Fruit fly (Drosophila melanogaster) whole organism, wandering third instar larva: ENCODE data around the gene Dhrs4.

Experiments
- CrebA ChIP-seq: fragments of 200-800 bp; sonication (Bioruptor generic); optimal IDR thresholded peaks from 2 replicates; lab custom pipeline; 2016; ENCODE audit warnings: missing biosample characterization, mild to moderate bottlenecking, missing genetic modification characterization, borderline replicate concordance
- Hr78 ChIP-seq: fragments of >200 bp; optimal IDR thresholded peaks from 2 replicates; lab custom pipeline; 2017; ENCODE audit warnings: missing biosample characterization, missing genetic modification characterization
- Jra ChIP-seq: sonication (Bioruptor generic); optimal IDR thresholded peaks from 2 replicates; lab custom pipeline; 2016; ENCODE audit warnings: missing biosample characterization, missing genetic modification characterization
- sage ChIP-seq: fragments of 200-800 bp; sonication (Bioruptor generic); optimal IDR thresholded peaks from 2 replicates; lab custom pipeline; 2016; ENCODE audit warnings: missing biosample characterization, mild to moderate bottlenecking, missing genetic modification characterization

DNA sequence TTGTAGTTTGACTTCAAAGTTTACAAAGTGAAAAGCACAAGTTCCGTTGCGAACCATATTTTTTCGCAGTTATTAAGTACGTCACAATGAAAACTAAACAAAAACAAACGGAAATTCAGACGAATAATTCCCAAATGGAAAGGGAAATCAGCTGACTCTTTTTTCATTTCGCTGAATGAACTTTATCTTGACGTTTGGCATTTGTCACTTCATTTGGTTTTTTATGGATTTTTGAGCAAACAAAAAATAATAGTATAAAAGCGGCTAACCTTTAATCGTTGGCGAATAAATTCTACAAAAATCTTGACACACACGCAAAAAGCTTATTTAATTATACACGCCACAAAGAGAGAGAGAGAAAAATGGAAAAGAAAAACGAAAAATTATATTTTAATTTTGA lies 42.2 kb upstream of the Dhrs4 start:
- TF ChIP-seq sage (GFP tag; lab: Kevin White, UChicago) (no peak), CrebA (GFP tag; lab: Kevin White, UChicago) (no peak), Hr78 (GFP tag; lab: Kevin White, UChicago) (no peak), Jra (GFP tag; lab: Kevin White, UChicago) (no peak)
